Fruit fly (Drosophila melanogaster) whole organism, embryonic: Measurements from ENCODE around the gene CG31882.

Experiments used
- Aef1 ChIP-seq: fragments of 200-800 bp; sonication (Bioruptor generic); IDR thresholded peaks from 3 replicates; pipeline ENCODE4 v1.3.6; 2022; ENCODE audit warnings: missing biosample characterization, missing genetic modification characterization
- Bteb2 ChIP-seq: fragments of 200-800 bp; sonication (Bioruptor generic); optimal IDR thresholded peaks from 2 replicates; lab custom pipeline; 2016; ENCODE audit warnings: missing biosample characterization, missing genetic modification characterization
- CG11560 ChIP-seq: fragments of 200-800 bp; sonication (Bioruptor generic); IDR thresholded peaks from 3 replicates; pipeline ENCODE4 v1.3.6; 2022; ENCODE audit warnings: missing biosample characterization, missing genetic modification characterization
- CG12659 ChIP-seq: fragments of 200-800 bp; sonication (Bioruptor generic); optimal IDR thresholded peaks from 3 replicates; lab custom pipeline; 2017; ENCODE audit warnings: mild to moderate bottlenecking, missing biosample characterization, missing genetic modification reagents, missing genetic modification characterization
- CG15269 ChIP-seq: fragments of 200-800 bp; sonication (Bioruptor generic); optimal IDR thresholded peaks from 2 replicates; lab custom pipeline; 2018; ENCODE audit warnings: missing biosample characterization, mild to moderate bottlenecking, missing genetic modification characterization, moderate library complexity
- CG1647 ChIP-seq: fragments of 200-800 bp; sonication (Bioruptor generic); optimal IDR thresholded peaks from 3 replicates; lab custom pipeline; 2016; ENCODE audit warnings: missing biosample characterization, missing genetic modification characterization
- CG17802 ChIP-seq: fragments of 200-800 bp; sonication (Bioruptor generic); optimal IDR thresholded peaks from 2 replicates; lab custom pipeline; 2018; ENCODE audit warnings: missing biosample characterization, mild to moderate bottlenecking, missing genetic modification characterization, moderate library complexity
- CG17912 ChIP-seq: fragments of 200-800 bp; sonication (Bioruptor generic); optimal IDR thresholded peaks from 2 replicates; lab custom pipeline; 2018; ENCODE audit warnings: missing biosample characterization, mild to moderate bottlenecking, missing genetic modification characterization
- CG32532 ChIP-seq: fragments of 200-800 bp; sonication (Bioruptor generic); IDR thresholded peaks from 2 replicates; pipeline ENCODE4 v1.3.6; 2022; ENCODE audit warnings: missing biosample characterization, missing genetic modification characterization
- CG4424 ChIP-seq: fragments of 200-800 bp; sonication (Bioruptor generic); optimal IDR thresholded peaks from 3 replicates; lab custom pipeline; 2016; ENCODE audit warnings: missing biosample characterization, missing genetic modification characterization
- CG7372 ChIP-seq: fragments of 200-800 bp; sonication (Bioruptor generic); IDR thresholded peaks from 2 replicates; pipeline ENCODE4 v1.3.6; 2022; ENCODE audit warnings: missing biosample characterization, missing genetic modification characterization
- CG7556 ChIP-seq: fragments of 200-800 bp; sonication (Bioruptor generic); optimal IDR thresholded peaks from 2 replicates; lab custom pipeline; 2017; ENCODE audit warnings: missing biosample characterization, mild to moderate bottlenecking, missing genetic modification characterization
- CG7839 ChIP-seq: fragments of 200-800 bp; sonication (Bioruptor generic); optimal IDR thresholded peaks from 3 replicates; lab custom pipeline; 2018; ENCODE audit warnings: missing biosample characterization, mild to moderate bottlenecking, missing genetic modification characterization, moderate library complexity
- CG8478 ChIP-seq: fragments of >200 bp; optimal IDR thresholded peaks from 2 replicates; lab custom pipeline; 2018
- CG8765 ChIP-seq: fragments of 200-800 bp; sonication (Bioruptor generic); IDR thresholded peaks from 2 replicates; pipeline ENCODE4 v1.3.6; 2022; ENCODE audit warnings: missing biosample characterization, missing genetic modification characterization
- CG8944 ChIP-seq: fragments of 200-800 bp; sonication (Bioruptor generic); optimal IDR thresholded peaks from 3 replicates; lab custom pipeline; 2016; ENCODE audit warnings: missing biosample characterization, missing genetic modification characterization
- CoRest ChIP-seq: fragments of 200-800 bp; sonication (Bioruptor generic); optimal IDR thresholded peaks from 3 replicates; lab custom pipeline; 2018; ENCODE audit warnings: missing biosample characterization, mild to moderate bottlenecking, missing genetic modification characterization, moderate library complexity
- Dad ChIP-seq: fragments of 200-800 bp; sonication (Bioruptor generic); optimal IDR thresholded peaks from 3 replicates; lab custom pipeline; 2016; ENCODE audit warnings: missing biosample characterization, missing genetic modification characterization
- Dref ChIP-seq: fragments of 200-800 bp; sonication (Bioruptor generic); IDR thresholded peaks from 2 replicates; pipeline ENCODE4 v1.3.6; 2022; ENCODE audit warnings: missing biosample characterization, missing genetic modification characterization
- H2.0 ChIP-seq: fragments of 200-800 bp; sonication (Bioruptor generic); IDR thresholded peaks from 2 replicates; pipeline ENCODE4 v1.3.6; 2022; ENCODE audit warnings: missing biosample characterization, missing genetic modification characterization
- HLHmδ ChIP-seq: fragments of 200-800 bp; sonication (Bioruptor generic); optimal IDR thresholded peaks from 2 replicates; lab custom pipeline; 2018; ENCODE audit warnings: missing biosample characterization, mild to moderate bottlenecking, missing genetic modification characterization, moderate library complexity
- Poxn ChIP-seq: fragments of 200-800 bp; sonication (Bioruptor generic); IDR thresholded peaks from 2 replicates; pipeline ENCODE4 v1.3.6; 2022; ENCODE audit warnings: missing biosample characterization, missing genetic modification characterization
- Six4 ChIP-seq: fragments of 200-800 bp; sonication (Bioruptor generic); optimal IDR thresholded peaks from 2 replicates; lab custom pipeline; 2016; ENCODE audit warnings: missing biosample characterization, missing genetic modification characterization
- Sry-δ ChIP-seq: fragments of 200-800 bp; sonication (Bioruptor generic); optimal IDR thresholded peaks from 2 replicates; lab custom pipeline; 2016; ENCODE audit warnings: missing biosample characterization, missing genetic modification characterization
- Taf1 ChIP-seq: fragments of 200-800 bp; sonication (Bioruptor generic); IDR thresholded peaks from 2 replicates; pipeline ENCODE4 v1.3.6; 2022; ENCODE audit warnings: missing biosample characterization, missing genetic modification characterization
- Trl ChIP-seq, 3 experiments: fragments of >200 bp in 2 of 3; fragments of 200-800 bp in 1 of 3; sonication (Bioruptor generic) in 1 of 3; optimal IDR thresholded peaks; 2 replicates in 1 of 3; 3 replicates in 2 of 3; lab custom pipeline; 2016 to 2017; ENCODE audit warnings: missing biosample characterization in 1 of 3, missing genetic modification characterization in 1 of 3
- ara ChIP-seq: fragments of 200-800 bp; sonication (Bioruptor generic); IDR thresholded peaks from 2 replicates; pipeline ENCODE4 v1.3.6; 2022; ENCODE audit warnings: missing biosample characterization, missing genetic modification characterization
- cad ChIP-seq: fragments of >200 bp; optimal IDR thresholded peaks from 2 replicates; lab custom pipeline; 2017; ENCODE audit warnings: missing biosample characterization, missing genetic modification characterization
- ci ChIP-seq: fragments of 200-800 bp; sonication (Bioruptor generic); IDR thresholded peaks from 3 replicates; pipeline ENCODE4 v1.3.6; 2022; ENCODE audit warnings: missing biosample characterization, missing genetic modification characterization
- dan ChIP-seq: fragments of 200-800 bp; sonication (Bioruptor generic); IDR thresholded peaks from 2 replicates; pipeline ENCODE4 v1.3.6; 2022; ENCODE audit warnings: missing biosample characterization, missing genetic modification characterization
- dati ChIP-seq: fragments of 200-800 bp; sonication (Bioruptor generic); IDR thresholded peaks from 2 replicates; pipeline ENCODE4 v1.3.6; 2022; ENCODE audit warnings: missing biosample characterization, missing genetic modification characterization
- dimm ChIP-seq: fragments of 200-800 bp; sonication (Bioruptor generic); IDR thresholded peaks from 2 replicates; pipeline ENCODE4 v1.3.6; 2022; ENCODE audit warnings: missing biosample characterization, missing genetic modification characterization
- dmrt99B ChIP-seq: fragments of 200-800 bp; sonication (Bioruptor generic); optimal IDR thresholded peaks from 2 replicates; lab custom pipeline; 2018; ENCODE audit warnings: missing biosample characterization, mild to moderate bottlenecking, missing genetic modification characterization, moderate library complexity
- gt ChIP-seq: fragments of 200-800 bp; sonication (Bioruptor generic); IDR thresholded peaks from 2 replicates; pipeline ENCODE4 v1.3.6; 2022; ENCODE audit warnings: missing biosample characterization, missing genetic modification characterization
- insv ChIP-seq, 2 experiments: fragments of 200-800 bp; sonication (Bioruptor generic); optimal IDR thresholded peaks; 3 replicates each; lab custom pipeline; 2016 to 2018; ENCODE audit warnings: missing biosample characterization in 2 of 2, missing genetic modification characterization in 2 of 2
- inv ChIP-seq: fragments of 200-800 bp; sonication (Bioruptor generic); IDR thresholded peaks from 2 replicates; pipeline ENCODE4 v1.3.6; 2022; ENCODE audit warnings: missing biosample characterization, missing genetic modification characterization; ENCODE audit not compliant: partially characterized antibody
- jumu ChIP-seq: fragments of 200-800 bp; sonication (Bioruptor generic); optimal IDR thresholded peaks from 3 replicates; lab custom pipeline; 2016; ENCODE audit warnings: missing biosample characterization, missing genetic modification characterization
- pfk ChIP-seq: fragments of 200-800 bp; sonication (Bioruptor generic); optimal IDR thresholded peaks from 2 replicates; lab custom pipeline; 2018; ENCODE audit warnings: missing biosample characterization, mild to moderate bottlenecking, missing genetic modification characterization, moderate library complexity
- pita ChIP-seq: fragments of 200-800 bp; sonication (Bioruptor generic); optimal IDR thresholded peaks from 2 replicates; lab custom pipeline; 2017; ENCODE audit warnings: missing biosample characterization, mild to moderate bottlenecking, missing genetic modification characterization
- prd ChIP-seq, 3 experiments: fragments of >200 bp in 2 of 3; fragments of 200-800 bp in 1 of 3; sonication (Bioruptor generic) in 1 of 3; optimal IDR thresholded peaks in 2 of 3; IDR thresholded peaks in 1 of 3; 2 replicates in 2 of 3; 3 replicates in 1 of 3; pipeline versions ENCODE4 v1.3.6 to Lab custom; 2017 to 2022; ENCODE audit warnings: missing biosample characterization in 1 of 3, missing genetic modification characterization in 1 of 3
- ranshi ChIP-seq: fragments of 200-800 bp; sonication (Bioruptor generic); IDR thresholded peaks from 2 replicates; pipeline ENCODE4 v1.3.6; 2022; ENCODE audit warnings: missing biosample characterization, missing genetic modification characterization
- salm ChIP-seq: fragments of 200-800 bp; sonication (Bioruptor generic); optimal IDR thresholded peaks from 2 replicates; lab custom pipeline; 2018; ENCODE audit warnings: missing biosample characterization, mild to moderate bottlenecking, missing genetic modification characterization
- scrt ChIP-seq: fragments of 200-800 bp; sonication (Bioruptor generic); optimal IDR thresholded peaks from 2 replicates; lab custom pipeline; 2018; ENCODE audit warnings: missing biosample characterization, mild to moderate bottlenecking, missing genetic modification characterization, moderate library complexity
- sd ChIP-seq: fragments of 200-800 bp; sonication (Bioruptor generic); optimal IDR thresholded peaks from 3 replicates; lab custom pipeline; 2018; ENCODE audit warnings: missing biosample characterization, mild to moderate bottlenecking, missing genetic modification characterization, moderate library complexity
- seq ChIP-seq: fragments of 200-800 bp; sonication (Bioruptor generic); IDR thresholded peaks from 2 replicates; pipeline ENCODE4 v1.3.6; 2022; ENCODE audit warnings: missing biosample characterization, missing genetic modification characterization
- sima ChIP-seq: fragments of 200-800 bp; sonication (Bioruptor generic); optimal IDR thresholded peaks from 2 replicates; lab custom pipeline; 2016; ENCODE audit warnings: missing biosample characterization, missing genetic modification characterization
- slbo ChIP-seq: fragments of 200-800 bp; sonication (Bioruptor generic); IDR thresholded peaks from 2 replicates; pipeline ENCODE4 v1.3.6; 2022; ENCODE audit warnings: missing biosample characterization, missing genetic modification characterization
- sqz ChIP-seq: fragments of 200-800 bp; sonication (Bioruptor generic); optimal IDR thresholded peaks from 3 replicates; lab custom pipeline; 2018; ENCODE audit warnings: missing biosample characterization, mild to moderate bottlenecking, missing genetic modification characterization
- ttk ChIP-seq: fragments of 200-800 bp; sonication (Bioruptor generic); IDR thresholded peaks from 2 replicates; pipeline ENCODE4 v2.1.2; 2022; ENCODE audit warnings: missing biosample characterization, missing genetic modification characterization
- wor ChIP-seq: fragments of 200-800 bp; sonication (Bioruptor generic); IDR thresholded peaks from 2 replicates; pipeline ENCODE4 v1.3.6; 2022; ENCODE audit warnings: missing biosample characterization, missing genetic modification characterization
- yki ChIP-seq: fragments of >200 bp; optimal IDR thresholded peaks from 3 replicates; lab custom pipeline; 2018
- zen2 ChIP-seq: fragments of 200-800 bp; sonication (Bioruptor generic); IDR thresholded peaks from 3 replicates; pipeline ENCODE4 v1.3.6; 2022; ENCODE audit warnings: missing biosample characterization, missing genetic modification characterization; ENCODE audit not compliant: partially characterized antibody

The CG31882 gene

dm6 chr2L:9616654-9617053, 8.4 kb downstream of the CG31882 start (continued):
- peak; percentile 99 for TF ChIP-seq Dref (GFP tag; lab: Robert Waterston, UW)
- peak; percentile 55 for TF ChIP-seq CoRest
- no peak for TF ChIP-seq wor (GFP tag; lab: Robert Waterston, UW)
- peak; percentile 55 for TF ChIP-seq CG17912
- TF ChIP-seq gt: no peak
- peak; percentile 28 for TF ChIP-seq HLHmδ
- no peak for TF ChIP-seq CG7839 (tag; lab: Kevin White, UChicago)
- peak; percentile 52; the same call in 1 of the 2 replicates for TF ChIP-seq ara (GFP tag; lab: Robert Waterston, UW)
- TF ChIP-seq Six4 (GFP tag; lab: Kevin White, UChicago): no peak
- peak; percentile 30 for TF ChIP-seq CG8944 (GFP tag; lab: Kevin White, UChicago)
- TF ChIP-seq Trl (optimal IDR thresholded peaks at IDR 0.05; lab: Kevin White, UChicago): peak; percentile 18 to 44
- TF ChIP-seq Trl (GFP tag; optimal IDR thresholded peaks at IDR 0.05; lab: Kevin White, UChicago): peak; percentile 64
- TF ChIP-seq sima (GFP tag; lab: Kevin White, UChicago): no peak
- TF ChIP-seq insv (GFP tag; optimal IDR thresholded peaks at IDR 0.05; lab: Kevin White, UChicago): peak in 1 of 2 experiments; percentile 35
- TF ChIP-seq H2.0: peak; percentile 45; the same call in 1 of the 2 replicates
- peak; percentile 16 for TF ChIP-seq CG15269 (tag; lab: Kevin White, UChicago)
- TF ChIP-seq Dad: no peak
- no peak for TF ChIP-seq scrt (GFP tag; lab: Kevin White, UChicago)
- no peak for TF ChIP-seq ttk
- peak; percentile 12; the same call in 1 of the 3 replicates for TF ChIP-seq CG11560 (tag; lab: Robert Waterston, UW)
- peak; percentile 63; the same call in 1 of the 2 replicates for TF ChIP-seq seq (GFP tag; lab: Robert Waterston, UW)
- TF ChIP-seq slbo (GFP tag; lab: Robert Waterston, UW): peak; percentile 71
- peak; percentile 39; the same call in 1 of the 2 replicates for TF ChIP-seq ranshi (GFP tag; lab: Robert Waterston, UW)
- TF ChIP-seq CG8478 (lab: Kevin White, UChicago): no peak
- TF ChIP-seq sqz: peak; percentile 83
- no peak for TF ChIP-seq dan (GFP tag; lab: Robert Waterston, UW)
- TF ChIP-seq dmrt99B: no peak
- no peak for TF ChIP-seq CG7372 (GFP tag; lab: Robert Waterston, UW)
- TF ChIP-seq CG17802 (tag; lab: Kevin White, UChicago): no peak
- peak; percentile 80 for TF ChIP-seq CG12659 (GFP tag; lab: Kevin White, UChicago)
- no peak for TF ChIP-seq prd (optimal IDR thresholded peaks at IDR 0.05; lab: Kevin White, UChicago)
- TF ChIP-seq prd (GFP tag; IDR thresholded peaks at IDR 0.05; lab: Robert Waterston, UW): peak; percentile 32; the same call in 1 of the 3 replicates
- peak; percentile 28 for TF ChIP-seq sd
- TF ChIP-seq Sry-δ (GFP tag; lab: Kevin White, UChicago): peak; percentile 87
- no peak for TF ChIP-seq Taf1 (GFP tag; lab: Robert Waterston, UW)
- no peak for TF ChIP-seq dimm (GFP tag; lab: Robert Waterston, UW)
- TF ChIP-seq jumu (GFP tag; lab: Kevin White, UChicago): peak; percentile 38
- peak; percentile 24 for TF ChIP-seq Bteb2 (GFP tag; lab: Kevin White, UChicago)
- peak; percentile 63 for TF ChIP-seq inv (GFP tag; lab: Robert Waterston, UW)
- TF ChIP-seq CG32532 (GFP tag; lab: Robert Waterston, UW): peak; percentile 75
- TF ChIP-seq salm (tag; lab: Kevin White, UChicago): no peak
- TF ChIP-seq CG8765 (GFP tag; lab: Robert Waterston, UW): no peak
- no peak for TF ChIP-seq dati (GFP tag; lab: Robert Waterston, UW)
- no peak for TF ChIP-seq cad (GFP tag; lab: Kevin White, UChicago)
- TF ChIP-seq pita (GFP tag; lab: Kevin White, UChicago): peak; percentile 78
- TF ChIP-seq CG7556 (GFP tag; lab: Kevin White, UChicago): peak; percentile 5
- peak; percentile 61; the same call in 2 of the 3 replicates for TF ChIP-seq Aef1 (GFP tag; lab: Robert Waterston, UW)
- no peak; the same call in 2 of the 3 replicates for TF ChIP-seq zen2 (GFP tag; lab: Robert Waterston, UW)
- TF ChIP-seq ci (GFP tag; lab: Robert Waterston, UW): peak; percentile 82
- peak; percentile 21 for TF ChIP-seq CG4424 (GFP tag; lab: Kevin White, UChicago)
- no peak for TF ChIP-seq pfk
- TF ChIP-seq Poxn: no peak
- no peak for TF ChIP-seq CG1647 (GFP tag; lab: Kevin White, UChicago)
- no peak for TF ChIP-seq yki
